Fruit fly (Drosophila melanogaster) whole organism, embryonic: ENCODE results near the gene CG18081.

ENCODE experiments used
- Atf3 ChIP-seq: fragments of 200-800 bp; sonication (Bioruptor generic); optimal IDR thresholded peaks from 3 replicates; lab custom pipeline; 2016; ENCODE audit warnings: missing biosample characterization, missing genetic modification characterization
- B-H2 ChIP-seq: fragments of 200-800 bp; sonication (Bioruptor generic); optimal IDR thresholded peaks from 2 replicates; lab custom pipeline; 2018; ENCODE audit warnings: missing biosample characterization, mild to moderate bottlenecking, missing genetic modification characterization
- BtbVII ChIP-seq: fragments of 200-800 bp; sonication (Bioruptor generic); optimal IDR thresholded peaks from 3 replicates; lab custom pipeline; 2017; ENCODE audit warnings: missing biosample characterization, mild to moderate bottlenecking, missing genetic modification characterization
- Bteb2 ChIP-seq: fragments of 200-800 bp; sonication (Bioruptor generic); optimal IDR thresholded peaks from 2 replicates; lab custom pipeline; 2016; ENCODE audit warnings: missing biosample characterization, missing genetic modification characterization
- CG11247 ChIP-seq: fragments of 200-800 bp; sonication (Bioruptor generic); IDR thresholded peaks from 2 replicates; pipeline ENCODE4 v1.3.6; 2022; ENCODE audit warnings: missing biosample characterization, missing genetic modification characterization
- CG11695 ChIP-seq: fragments of 200-800 bp; sonication (Bioruptor generic); IDR thresholded peaks from 3 replicates; pipeline ENCODE4 v1.3.6; 2022; ENCODE audit warnings: missing biosample characterization, missing genetic modification characterization
- CG12236 ChIP-seq: fragments of 200-800 bp; sonication (Bioruptor generic); optimal IDR thresholded peaks from 2 replicates; lab custom pipeline; 2016; ENCODE audit warnings: missing biosample characterization, missing genetic modification characterization
- CG12769 ChIP-seq: fragments of 200-800 bp; sonication (Bioruptor generic); optimal IDR thresholded peaks from 2 replicates; lab custom pipeline; 2019; ENCODE audit warnings: missing biosample characterization, mild to moderate bottlenecking, missing genetic modification characterization, moderate library complexity
- CG13296 ChIP-seq: fragments of 200-800 bp; sonication (Bioruptor generic); optimal IDR thresholded peaks from 3 replicates; lab custom pipeline; 2018; ENCODE audit warnings: missing biosample characterization, mild to moderate bottlenecking, missing genetic modification characterization
- CG14014 ChIP-seq: fragments of 200-800 bp; sonication (Bioruptor generic); IDR thresholded peaks from 2 replicates; pipeline ENCODE4 v1.3.6; 2022; ENCODE audit warnings: missing biosample characterization, missing genetic modification characterization
- CG14441 ChIP-seq: fragments of 200-800 bp; sonication (Bioruptor generic); IDR thresholded peaks from 2 replicates; pipeline ENCODE4 v1.3.6; 2022; ENCODE audit warnings: missing biosample characterization, missing genetic modification characterization
- CG17186 ChIP-seq: fragments of 200-800 bp; sonication (Bioruptor generic); optimal IDR thresholded peaks from 3 replicates; lab custom pipeline; 2017; ENCODE audit warnings: missing biosample characterization, missing genetic modification reagents, missing genetic modification characterization
- CG17829 ChIP-seq: fragments of 200-800 bp; optimal IDR thresholded peaks from 2 replicates; lab custom pipeline; 2019; ENCODE audit warnings: missing biosample characterization, mild to moderate bottlenecking, missing genetic modification characterization, moderate library complexity
- CG17912 ChIP-seq: fragments of 200-800 bp; sonication (Bioruptor generic); optimal IDR thresholded peaks from 2 replicates; lab custom pipeline; 2018; ENCODE audit warnings: missing biosample characterization, mild to moderate bottlenecking, missing genetic modification characterization
- CG18262 ChIP-seq: fragments of 200-800 bp; optimal IDR thresholded peaks from 3 replicates; lab custom pipeline; 2019; ENCODE audit warnings: missing biosample characterization, mild to moderate bottlenecking, missing genetic modification characterization, moderate library complexity
- CG30020 ChIP-seq: fragments of 200-800 bp; optimal IDR thresholded peaks from 2 replicates; lab custom pipeline; 2019; ENCODE audit warnings: missing biosample characterization, mild to moderate bottlenecking, missing genetic modification characterization, moderate library complexity
- CG31224 ChIP-seq: fragments of 200-800 bp; sonication (Bioruptor generic); IDR thresholded peaks from 2 replicates; pipeline ENCODE4 v1.3.6; 2022; ENCODE audit warnings: missing biosample characterization, missing genetic modification characterization
- CG3163 ChIP-seq: fragments of 200-800 bp; sonication (Bioruptor generic); optimal IDR thresholded peaks from 3 replicates; lab custom pipeline; 2016; ENCODE audit warnings: missing biosample characterization, missing genetic modification characterization
- CG4360 ChIP-seq: fragments of 200-800 bp; sonication (Bioruptor generic); IDR thresholded peaks from 2 replicates; pipeline ENCODE4 v1.3.6; 2022; ENCODE audit warnings: missing biosample characterization, missing genetic modification characterization
- CG6654 ChIP-seq: fragments of 200-800 bp; sonication (Bioruptor generic); optimal IDR thresholded peaks from 2 replicates; lab custom pipeline; 2017; ENCODE audit warnings: missing biosample characterization, mild to moderate bottlenecking, missing genetic modification characterization
- CG7357 ChIP-seq: fragments of 200-800 bp; sonication (Bioruptor generic); IDR thresholded peaks from 3 replicates; pipeline ENCODE4 v1.3.6; 2022; ENCODE audit warnings: missing biosample characterization, missing genetic modification characterization
- CG7963 ChIP-seq: fragments of 200-800 bp; sonication (Bioruptor generic); IDR thresholded peaks from 3 replicates; pipeline ENCODE4 v1.3.6; 2022; ENCODE audit warnings: missing biosample characterization, missing genetic modification characterization; ENCODE audit not compliant: partially characterized antibody
- CG8388 ChIP-seq: fragments of 200-800 bp; sonication (Bioruptor generic); optimal IDR thresholded peaks from 2 replicates; lab custom pipeline; 2019; ENCODE audit warnings: missing biosample characterization, mild to moderate bottlenecking, missing genetic modification characterization, moderate library complexity
- CkIIα-i1 ChIP-seq: fragments of 200-800 bp; sonication (Bioruptor generic); IDR thresholded peaks from 2 replicates; pipeline ENCODE4 v1.3.6; 2022; ENCODE audit warnings: missing biosample characterization, missing genetic modification characterization
- Deaf1 ChIP-seq: fragments of 200-800 bp; optimal IDR thresholded peaks from 3 replicates; lab custom pipeline; 2019; ENCODE audit warnings: missing biosample characterization, mild to moderate bottlenecking, missing genetic modification characterization, moderate library complexity
- ERR ChIP-seq: fragments of 200-800 bp; sonication (Bioruptor generic); optimal IDR thresholded peaks from 2 replicates; lab custom pipeline; 2016; ENCODE audit warnings: missing biosample characterization, missing genetic modification characterization
- Fer1 ChIP-seq: fragments of 200-800 bp; sonication (Bioruptor generic); optimal IDR thresholded peaks from 2 replicates; lab custom pipeline; 2017; ENCODE audit warnings: missing biosample characterization, mild to moderate bottlenecking, missing genetic modification characterization
- HLH54F ChIP-seq: fragments of 200-800 bp; sonication (Bioruptor generic); optimal IDR thresholded peaks from 3 replicates; lab custom pipeline; 2016; ENCODE audit warnings: missing biosample characterization, missing genetic modification characterization
- HLHmδ ChIP-seq: fragments of 200-800 bp; sonication (Bioruptor generic); optimal IDR thresholded peaks from 2 replicates; lab custom pipeline; 2018; ENCODE audit warnings: missing biosample characterization, mild to moderate bottlenecking, missing genetic modification characterization, moderate library complexity
- Hand ChIP-seq: fragments of 200-800 bp; sonication (Bioruptor generic); optimal IDR thresholded peaks from 2 replicates; lab custom pipeline; 2017; ENCODE audit warnings: mild to moderate bottlenecking, missing biosample characterization, missing genetic modification reagents, missing genetic modification characterization
- Hey ChIP-seq: fragments of 200-800 bp; sonication (Bioruptor generic); optimal IDR thresholded peaks from 3 replicates; lab custom pipeline; 2018; ENCODE audit warnings: missing biosample characterization, mild to moderate bottlenecking, missing genetic modification characterization
- Hmr ChIP-seq: fragments of 200-800 bp; sonication (Bioruptor generic); optimal IDR thresholded peaks from 3 replicates; lab custom pipeline; 2017; ENCODE audit warnings: mild to moderate bottlenecking, missing biosample characterization, missing genetic modification reagents, missing genetic modification characterization
- Jarid2 ChIP-seq: fragments of 200-800 bp; sonication (Bioruptor generic); optimal IDR thresholded peaks from 3 replicates; lab custom pipeline; 2017; ENCODE audit warnings: mild to moderate bottlenecking, missing biosample characterization, missing genetic modification reagents, missing genetic modification characterization
- MBD-R2 ChIP-seq: fragments of 200-800 bp; sonication (Bioruptor generic); IDR thresholded peaks from 2 replicates; pipeline ENCODE4 v1.3.6; 2022; ENCODE audit warnings: missing biosample characterization, missing genetic modification characterization
- Optix ChIP-seq: fragments of 200-800 bp; sonication (Bioruptor generic); IDR thresholded peaks from 3 replicates; pipeline ENCODE4 v1.3.6; 2022; ENCODE audit warnings: missing biosample characterization, missing genetic modification characterization
- amos ChIP-seq: fragments of 200-800 bp; sonication (Bioruptor generic); IDR thresholded peaks from 2 replicates; pipeline ENCODE4 v1.3.6; 2022; ENCODE audit warnings: missing biosample characterization, missing genetic modification characterization; ENCODE audit not compliant: partially characterized antibody
- crol ChIP-seq: fragments of 200-800 bp; sonication (Bioruptor generic); IDR thresholded peaks from 2 replicates; pipeline ENCODE4 v1.3.6; 2022; ENCODE audit warnings: missing biosample characterization, missing genetic modification characterization
- dm ChIP-seq: fragments of 200-800 bp; sonication (Bioruptor generic); optimal IDR thresholded peaks from 3 replicates; lab custom pipeline; 2016; ENCODE audit warnings: missing biosample characterization, missing genetic modification characterization
- dmrt99B ChIP-seq: fragments of 200-800 bp; sonication (Bioruptor generic); optimal IDR thresholded peaks from 2 replicates; lab custom pipeline; 2018; ENCODE audit warnings: missing biosample characterization, mild to moderate bottlenecking, missing genetic modification characterization, moderate library complexity
- eyg ChIP-seq: fragments of 200-800 bp; sonication (Bioruptor generic); optimal IDR thresholded peaks from 3 replicates; lab custom pipeline; 2016; ENCODE audit warnings: missing biosample characterization, missing genetic modification characterization
- ham ChIP-seq: fragments of 200-800 bp; sonication (Bioruptor generic); IDR thresholded peaks from 2 replicates; pipeline ENCODE4 v1.3.6; 2022; ENCODE audit warnings: missing biosample characterization, missing genetic modification characterization
- hth ChIP-seq: fragments of >200 bp; optimal IDR thresholded peaks from 2 replicates; lab custom pipeline; 2017; ENCODE audit warnings: inconsistent platforms
- insv ChIP-seq, 2 experiments: fragments of 200-800 bp; sonication (Bioruptor generic); optimal IDR thresholded peaks; 3 replicates each; lab custom pipeline; 2016 to 2018; ENCODE audit warnings: missing biosample characterization in 2 of 2, missing genetic modification characterization in 2 of 2
- jumu ChIP-seq: fragments of 200-800 bp; sonication (Bioruptor generic); optimal IDR thresholded peaks from 3 replicates; lab custom pipeline; 2016; ENCODE audit warnings: missing biosample characterization, missing genetic modification characterization
- mam ChIP-seq: fragments of 200-800 bp; sonication (Bioruptor generic); optimal IDR thresholded peaks from 3 replicates; lab custom pipeline; 2016; ENCODE audit warnings: missing biosample characterization, missing genetic modification characterization
- nerfin-2 ChIP-seq: fragments of 200-800 bp; sonication (Bioruptor generic); IDR thresholded peaks from 2 replicates; pipeline ENCODE4 v1.3.6; 2022; ENCODE audit warnings: missing biosample characterization, missing genetic modification characterization; ENCODE audit not compliant: partially characterized antibody
- org-1 ChIP-seq: fragments of 200-800 bp; sonication (Bioruptor generic); optimal IDR thresholded peaks from 2 replicates; lab custom pipeline; 2017; ENCODE audit warnings: missing biosample characterization, missing genetic modification characterization
- pb ChIP-seq: fragments of 200-800 bp; sonication (Bioruptor generic); optimal IDR thresholded peaks from 3 replicates; lab custom pipeline; 2016; ENCODE audit warnings: missing biosample characterization, missing genetic modification characterization
- pnt ChIP-seq: fragments of 200-800 bp; sonication (Bioruptor generic); optimal IDR thresholded peaks from 3 replicates; lab custom pipeline; 2016; ENCODE audit warnings: missing biosample characterization, missing genetic modification characterization
- salm ChIP-seq: fragments of 200-800 bp; sonication (Bioruptor generic); optimal IDR thresholded peaks from 2 replicates; lab custom pipeline; 2018; ENCODE audit warnings: missing biosample characterization, mild to moderate bottlenecking, missing genetic modification characterization
- stwl ChIP-seq: fragments of 200-800 bp; sonication (Bioruptor generic); optimal IDR thresholded peaks from 3 replicates; lab custom pipeline; 2018; ENCODE audit warnings: missing biosample characterization, mild to moderate bottlenecking, missing genetic modification characterization, moderate library complexity
- zf30C ChIP-seq: fragments of 200-800 bp; sonication (Bioruptor generic); optimal IDR thresholded peaks from 3 replicates; lab custom pipeline; 2018; ENCODE audit warnings: missing biosample characterization, mild to moderate bottlenecking, missing genetic modification characterization
- zfh2 ChIP-seq: fragments of 200-800 bp; sonication (Bioruptor generic); optimal IDR thresholded peaks from 2 replicates; lab custom pipeline; 2016; ENCODE audit warnings: missing biosample characterization, missing genetic modification characterization

Gene CG18081

dm6 chr3L:15816714-15817113, 18.5 kb downstream of the CG18081 start, which contains the start of gene CkIIalpha-i1 (continued):
- TF ChIP-seq CG3163 (GFP tag; lab: Kevin White, UChicago) (no peak), pnt (no peak), dm (GFP tag; lab: Kevin White, UChicago) (no peak), Hey (tag; lab: Kevin White, UChicago) (no peak), pb (GFP tag; lab: Kevin White, UChicago) (no peak), CG17829 (tag; lab: Kevin White, UChicago) (no peak), eyg (no peak), CG31224 (GFP tag; lab: Robert Waterston, UW) (no peak), CG8388 (GFP tag; lab: Kevin White, UChicago) (no peak), zf30C (GFP tag; lab: Kevin White, UChicago) (no peak), Atf3 (GFP tag; lab: Kevin White, UChicago) (no peak), salm (tag; lab: Kevin White, UChicago) (no peak), zfh2 (GFP tag; lab: Kevin White, UChicago) (no peak), MBD-R2 (GFP tag; lab: Robert Waterston, UW) (peak; percentile 58), CG11695 (GFP tag; lab: Robert Waterston, UW) (0 out of 3 replicates have a peak, but pooled peaks have one; percentile 6), CG12236 (GFP tag; lab: Kevin White, UChicago) (no peak), org-1 (no peak), Bteb2 (no peak), CG4360 (GFP tag; lab: Robert Waterston, UW) (no peak), Hand (GFP tag; lab: Kevin White, UChicago) (no peak), CG17912 (GFP tag; lab: Kevin White, UChicago) (no peak), Deaf1 (tag; lab: Kevin White, UChicago) (no peak), hth (lab: Kevin White, UChicago) (no peak), HLHmδ (no peak), CG6654 (GFP tag; lab: Kevin White, UChicago) (no peak), B-H2 (no peak), Hmr (GFP tag; lab: Kevin White, UChicago) (no peak), CG7963 (GFP tag; lab: Robert Waterston, UW) (peak; percentile 99), BtbVII (GFP tag; lab: Kevin White, UChicago) (no peak), CG7357 (GFP tag; lab: Robert Waterston, UW) (no peak), CG17186 (GFP tag; lab: Kevin White, UChicago) (no peak), insv (GFP tag; optimal IDR thresholded peaks at IDR 0.05; lab: Kevin White, UChicago) (no peak), amos (GFP tag; lab: Robert Waterston, UW) (peak; percentile 90), CG14441 (GFP tag; lab: Robert Waterston, UW) (no peak), stwl (tag; lab: Kevin White, UChicago) (peak; percentile 89), crol (GFP tag; lab: Robert Waterston, UW) (no peak), mam (GFP tag; lab: Kevin White, UChicago) (no peak), Optix (GFP tag; lab: Robert Waterston, UW) (no peak), Jarid2 (GFP tag; lab: Kevin White, UChicago) (no peak), CkIIα-i1 (GFP tag; lab: Robert Waterston, UW) (no peak; the same call in 1 of the 2 replicates), ERR (no peak), CG30020 (no peak), Fer1 (GFP tag; lab: Kevin White, UChicago) (no peak), CG14014 (GFP tag; lab: Robert Waterston, UW) (no peak), dmrt99B (tag; lab: Kevin White, UChicago) (no peak), CG11247 (GFP tag; lab: Robert Waterston, UW) (no peak), CG12769 (no peak), nerfin-2 (GFP tag; lab: Robert Waterston, UW) (peak; percentile 100), CG18262 (tag; lab: Kevin White, UChicago) (no peak), CG13296 (GFP tag; lab: Kevin White, UChicago) (no peak), jumu (no peak), HLH54F (no peak), ham (no peak)
